Worm (Caenorhabditis elegans): ENCODE data around the gene gba-4.
"Not testable (repeated sequence)": the region's sequence is repeated elsewhere in the genome, so short reads cannot be mapped to it uniquely, and the experiment has no call there.

- TF ChIP-seq F39B2.1 (GFP tag; IDR thresholded peaks at IDR 0.05); die-1 (tag; optimal IDR thresholded peaks at IDR 0.05): not testable (repeated sequence)
Observed at ce11 chrIV:5299138-5299537, 51.6 kb downstream of the gba-4 start.

All from whole organism, young adult.